Worm (Caenorhabditis elegans): Measurements from ENCODE around the gene H24K24.2.

The H24K24.2 gene

ce11 chrV:910588-910987 lies 7.0 kb upstream of the H24K24.2 start (continued):
- TF ChIP-seq unc-62 (GFP tag; optimal IDR thresholded peaks at IDR 0.05) (no peak), ets-5 (GFP tag; IDR thresholded peaks at IDR 0.05) (no peak), swsn-7 (tag; optimal IDR thresholded peaks at IDR 0.05) (no peak), fkh-10 (GFP tag; optimal IDR thresholded peaks at IDR 0.05) (no peak), ces-1 (GFP tag; optimal IDR thresholded peaks at IDR 0.05) (no peak), nhr-28 (tag; optimal IDR thresholded peaks at IDR 0.05) (no peak), sptf-1 (tag; optimal IDR thresholded peaks at IDR 0.05) (no peak), xbp-1 (tag; optimal IDR thresholded peaks at IDR 0.05) (no peak), nhr-11 (tag; optimal IDR thresholded peaks at IDR 0.05) (no peak), nhr-76 (tag; optimal IDR thresholded peaks at IDR 0.05) (no peak), C34B4.2 (tag; optimal IDR thresholded peaks at IDR 0.05) (no peak), fkh-4 (tag; optimal IDR thresholded peaks at IDR 0.05; ENCODE audit: borderline replicate concordance) (no peak), hlh-17 (GFP tag; optimal IDR thresholded peaks at IDR 0.05; ENCODE audit: borderline replicate concordance) (no peak), ztf-4 (tag; optimal IDR thresholded peaks at IDR 0.05) (no peak), nhr-84 (tag; optimal IDR thresholded peaks at IDR 0.05) (no peak), nhr-77 (tag; optimal IDR thresholded peaks at IDR 0.05) (no peak), unc-130 (tag; optimal IDR thresholded peaks at IDR 0.05) (no peak), lin-14 (GFP tag; optimal IDR thresholded peaks at IDR 0.05) (no peak), snu-23 (GFP tag; optimal IDR thresholded peaks at IDR 0.05) (peak; percentile 27), lin-35 (GFP tag; optimal IDR thresholded peaks at IDR 0.05) (peak; percentile 39 to 69), ama-1 (optimal IDR thresholded peaks at IDR 0.05) (no peak), alr-1 (tag; optimal IDR thresholded peaks at IDR 0.05; ENCODE audit: borderline replicate concordance) (no peak), C16A3.4 (tag; optimal IDR thresholded peaks at IDR 0.05) (peak; percentile 1), lin-13 (GFP tag; optimal IDR thresholded peaks at IDR 0.05) (no peak), dpl-1 (GFP tag; optimal IDR thresholded peaks at IDR 0.05) (peak in 1 of 3 experiments; percentile 29), hpl-2 (GFP tag; optimal IDR thresholded peaks at IDR 0.05) (no peak), ceh-82 (tag; optimal IDR thresholded peaks at IDR 0.05) (no peak), nhr-20 (tag; optimal IDR thresholded peaks at IDR 0.05) (peak; percentile 52), ceh-8 (GFP tag; optimal IDR thresholded peaks at IDR 0.05) (no peak), ceh-88 (GFP tag; IDR thresholded peaks at IDR 0.05) (no peak), irx-1 (tag; optimal IDR thresholded peaks at IDR 0.05) (no peak), nhr-85 (tag) (peak; percentile 59), fos-1 (tag; optimal IDR thresholded peaks at IDR 0.05) (no peak), nhr-12 (tag; optimal IDR thresholded peaks at IDR 0.05) (no peak), Y116A8C.19 (tag; optimal IDR thresholded peaks at IDR 0.05; ENCODE audit: borderline replicate concordance) (no peak), zip-4 (GFP tag; optimal IDR thresholded peaks at IDR 0.05) (no peak)

- TF ChIP-seq lin-35 (GFP tag; optimal IDR thresholded peaks at IDR 0.05) (no peak), sptf-1 (tag; optimal IDR thresholded peaks at IDR 0.05) (no peak), efl-1 (optimal IDR thresholded peaks at IDR 0.05) (no peak), efl-1 (GFP tag; optimal IDR thresholded peaks at IDR 0.05 in 1 of 2) (peak in 1 of 2 experiments; percentile 11)
Observed at ce11 chrV:911474-911873, 6.1 kb upstream of the H24K24.2 start, which contains the start of gene adh-5. adh-5 (plus strand) TSS chrV:911774.

ce11 chrV:915716-916115 lies 1.9 kb upstream of the H24K24.2 start:
- TF ChIP-seq rnt-1 (tag; optimal IDR thresholded peaks at IDR 0.05) (no peak), efl-1 (optimal IDR thresholded peaks at IDR 0.05) (no peak), efl-1 (GFP tag; optimal IDR thresholded peaks at IDR 0.05 in 1 of 2) (no peak)

ce11 chrV:939341-939740 lies 21.8 kb downstream of the H24K24.2 start:
- TF ChIP-seq mab-9 (GFP tag; IDR thresholded peaks at IDR 0.05) (no peak), unc-130 (tag; optimal IDR thresholded peaks at IDR 0.05) (no peak)

Measured in whole organism, L1 larva.